Fruit fly (Drosophila melanogaster) whole organism, embryonic: Measurements from ENCODE around the gene EMC6.

Source experiments
- CG10431 ChIP-seq: fragments of 200-800 bp; sonication (Bioruptor generic); optimal IDR thresholded peaks from 3 replicates; lab custom pipeline; 2018; ENCODE audit warnings: missing biosample characterization, mild to moderate bottlenecking, missing genetic modification characterization
- CG12155 ChIP-seq: fragments of 200-800 bp; sonication (Bioruptor generic); optimal IDR thresholded peaks from 3 replicates; lab custom pipeline; 2016; ENCODE audit warnings: missing biosample characterization, missing genetic modification characterization
- CG13287 ChIP-seq: fragments of 200-800 bp; sonication (Bioruptor generic); IDR thresholded peaks from 2 replicates; pipeline ENCODE4 v1.3.6; 2022; ENCODE audit warnings: missing biosample characterization, missing genetic modification characterization; ENCODE audit not compliant: partially characterized antibody
- CG13424 ChIP-seq: fragments of 200-800 bp; sonication (Bioruptor generic); optimal IDR thresholded peaks from 2 replicates; lab custom pipeline; 2019; ENCODE audit warnings: missing biosample characterization, mild to moderate bottlenecking, missing genetic modification characterization, moderate library complexity
- CG14667 ChIP-seq: fragments of 200-800 bp; sonication (Bioruptor generic); IDR thresholded peaks from 2 replicates; pipeline ENCODE4 v1.3.6; 2022; ENCODE audit warnings: missing biosample characterization, missing genetic modification characterization
- CG14860 ChIP-seq: fragments of 200-800 bp; sonication (Bioruptor generic); IDR thresholded peaks from 3 replicates; pipeline ENCODE4 v1.3.6; 2022; ENCODE audit warnings: missing biosample characterization, missing genetic modification characterization; ENCODE audit not compliant: partially characterized antibody
- CG1602 ChIP-seq: fragments of 200-800 bp; sonication (Bioruptor generic); optimal IDR thresholded peaks from 3 replicates; lab custom pipeline; 2016; ENCODE audit warnings: missing biosample characterization, missing genetic modification characterization
- CG17612 ChIP-seq: fragments of 200-800 bp; sonication (Bioruptor generic); IDR thresholded peaks from 2 replicates; pipeline ENCODE4 v1.3.6; 2022; ENCODE audit warnings: missing biosample characterization, missing genetic modification characterization
- CG17829 ChIP-seq: fragments of 200-800 bp; optimal IDR thresholded peaks from 2 replicates; lab custom pipeline; 2019; ENCODE audit warnings: missing biosample characterization, mild to moderate bottlenecking, missing genetic modification characterization, moderate library complexity
- CG2199 ChIP-seq: fragments of 200-800 bp; sonication (Bioruptor generic); IDR thresholded peaks from 3 replicates; pipeline ENCODE4 v1.3.6; 2022; ENCODE audit warnings: missing biosample characterization, missing genetic modification characterization
- CG2202 ChIP-seq: fragments of 200-800 bp; sonication (Bioruptor generic); optimal IDR thresholded peaks from 2 replicates; lab custom pipeline; 2018; ENCODE audit warnings: missing biosample characterization, mild to moderate bottlenecking, missing genetic modification characterization
- CG2678 ChIP-seq: fragments of 200-800 bp; sonication (Bioruptor generic); optimal IDR thresholded peaks from 3 replicates; lab custom pipeline; 2019; ENCODE audit warnings: missing biosample characterization, mild to moderate bottlenecking, missing genetic modification characterization, moderate library complexity
- CG32767 ChIP-seq: fragments of 200-800 bp; sonication (Bioruptor generic); IDR thresholded peaks from 2 replicates; pipeline ENCODE4 v1.3.6; 2022; ENCODE audit warnings: missing biosample characterization, missing genetic modification characterization
- CG3407 ChIP-seq: fragments of 200-800 bp; sonication (Bioruptor generic); optimal IDR thresholded peaks from 2 replicates; lab custom pipeline; 2018; ENCODE audit warnings: missing biosample characterization, mild to moderate bottlenecking, missing genetic modification characterization
- CG34224 ChIP-seq: fragments of 200-800 bp; sonication (Bioruptor generic); IDR thresholded peaks from 3 replicates; pipeline ENCODE4 v1.3.6; 2022; ENCODE audit warnings: missing biosample characterization, missing genetic modification characterization; ENCODE audit not compliant: partially characterized antibody
- CG3726 ChIP-seq: fragments of 200-800 bp; sonication (Bioruptor generic); IDR thresholded peaks from 3 replicates; pipeline ENCODE4, ENCODE4 v1.3.6; 2022; ENCODE audit warnings: missing biosample characterization, missing genetic modification characterization
- CG3995 ChIP-seq: fragments of 200-800 bp; sonication (Bioruptor generic); optimal IDR thresholded peaks from 3 replicates; lab custom pipeline; 2016; ENCODE audit warnings: missing biosample characterization, missing genetic modification characterization
- CG4617 ChIP-seq: fragments of 200-800 bp; sonication (Bioruptor generic); optimal IDR thresholded peaks from 3 replicates; lab custom pipeline; 2016; ENCODE audit warnings: missing biosample characterization, missing genetic modification characterization, borderline replicate concordance
- CG7987 ChIP-seq: fragments of 200-800 bp; sonication (Bioruptor generic); optimal IDR thresholded peaks from 2 replicates; lab custom pipeline; 2018; ENCODE audit warnings: missing biosample characterization, mild to moderate bottlenecking, missing genetic modification characterization, moderate library complexity
- CG8388 ChIP-seq: fragments of 200-800 bp; sonication (Bioruptor generic); optimal IDR thresholded peaks from 2 replicates; lab custom pipeline; 2019; ENCODE audit warnings: missing biosample characterization, mild to moderate bottlenecking, missing genetic modification characterization, moderate library complexity
- CG9437 ChIP-seq: fragments of 200-800 bp; sonication (Bioruptor generic); optimal IDR thresholded peaks from 2 replicates; lab custom pipeline; 2018; ENCODE audit warnings: missing biosample characterization, mild to moderate bottlenecking, missing genetic modification characterization
- CG9932 ChIP-seq: fragments of 200-800 bp; sonication (Bioruptor generic); IDR thresholded peaks from 2 replicates; pipeline ENCODE4 v1.3.6; 2022; ENCODE audit warnings: missing biosample characterization, missing genetic modification characterization
- Fer1 ChIP-seq: fragments of 200-800 bp; sonication (Bioruptor generic); optimal IDR thresholded peaks from 2 replicates; lab custom pipeline; 2017; ENCODE audit warnings: missing biosample characterization, mild to moderate bottlenecking, missing genetic modification characterization
- HLH54F ChIP-seq: fragments of 200-800 bp; sonication (Bioruptor generic); optimal IDR thresholded peaks from 3 replicates; lab custom pipeline; 2016; ENCODE audit warnings: missing biosample characterization, missing genetic modification characterization
- Hmr ChIP-seq: fragments of 200-800 bp; sonication (Bioruptor generic); optimal IDR thresholded peaks from 3 replicates; lab custom pipeline; 2017; ENCODE audit warnings: mild to moderate bottlenecking, missing biosample characterization, missing genetic modification reagents, missing genetic modification characterization
- Kr ChIP-seq: fragments of 200-800 bp; sonication (Bioruptor generic); optimal IDR thresholded peaks from 2 replicates; lab custom pipeline; 2017; ENCODE audit warnings: missing biosample characterization, mild to moderate bottlenecking, missing genetic modification characterization
- Mrtf ChIP-seq: fragments of 200-800 bp; sonication (Bioruptor generic); IDR thresholded peaks from 3 replicates; pipeline ENCODE4 v1.3.6; 2022; ENCODE audit warnings: missing biosample characterization, missing genetic modification characterization
- Nf-YB ChIP-seq: fragments of 200-800 bp; sonication (Bioruptor generic); optimal IDR thresholded peaks from 3 replicates; lab custom pipeline; 2019; ENCODE audit warnings: missing biosample characterization, mild to moderate bottlenecking, missing genetic modification characterization, moderate library complexity
- Oaz ChIP-seq: fragments of 200-800 bp; sonication (Bioruptor generic); IDR thresholded peaks from 2 replicates; pipeline ENCODE4 v1.3.6; 2022; ENCODE audit warnings: missing biosample characterization, missing genetic modification characterization
- PHDP ChIP-seq: fragments of 200-800 bp; sonication (Bioruptor generic); optimal IDR thresholded peaks from 3 replicates; lab custom pipeline; 2018; ENCODE audit warnings: missing biosample characterization, mild to moderate bottlenecking, missing genetic modification characterization, moderate library complexity
- Scr ChIP-seq: fragments of 200-800 bp; sonication (Bioruptor generic); IDR thresholded peaks from 2 replicates; pipeline ENCODE4 v1.3.6; 2022; ENCODE audit warnings: missing biosample characterization, missing genetic modification characterization; ENCODE audit not compliant: partially characterized antibody
- Sin3A ChIP-seq: fragments of >200 bp; optimal IDR thresholded peaks from 2 replicates; lab custom pipeline; 2018
- Spps ChIP-seq: fragments of 200-800 bp; sonication (Bioruptor generic); optimal IDR thresholded peaks from 2 replicates; lab custom pipeline; 2018; ENCODE audit warnings: missing biosample characterization, mild to moderate bottlenecking, missing genetic modification characterization
- Xbp1 ChIP-seq: fragments of 200-800 bp; sonication (Bioruptor generic); optimal IDR thresholded peaks from 3 replicates; lab custom pipeline; 2016; ENCODE audit warnings: missing biosample characterization, mild to moderate bottlenecking, missing genetic modification characterization
- ems ChIP-seq: fragments of 200-800 bp; sonication (Bioruptor generic); optimal IDR thresholded peaks from 3 replicates; lab custom pipeline; 2016; ENCODE audit warnings: missing biosample characterization, missing genetic modification characterization
- eyg ChIP-seq: fragments of 200-800 bp; sonication (Bioruptor generic); optimal IDR thresholded peaks from 3 replicates; lab custom pipeline; 2016; ENCODE audit warnings: missing biosample characterization, missing genetic modification characterization
- ftz-f1 ChIP-seq: fragments of 200-800 bp; sonication (Bioruptor generic); optimal IDR thresholded peaks from 2 replicates; lab custom pipeline; 2016; ENCODE audit warnings: missing biosample characterization, missing genetic modification characterization
- fu2 ChIP-seq: fragments of 200-800 bp; sonication (Bioruptor generic); optimal IDR thresholded peaks from 2 replicates; lab custom pipeline; 2016; ENCODE audit warnings: missing biosample characterization, missing genetic modification characterization
- gcm ChIP-seq: fragments of 200-800 bp; sonication (Bioruptor generic); optimal IDR thresholded peaks from 2 replicates; lab custom pipeline; 2019; ENCODE audit warnings: missing biosample characterization, mild to moderate bottlenecking, missing genetic modification characterization, moderate library complexity
- grau ChIP-seq: fragments of 200-800 bp; optimal IDR thresholded peaks from 3 replicates; lab custom pipeline; 2019; ENCODE audit warnings: missing biosample characterization, mild to moderate bottlenecking, missing genetic modification characterization, moderate library complexity
- hkb ChIP-seq, 2 experiments: fragments of 200-800 bp in 1 of 2; fragments of >200 bp in 1 of 2; sonication (Bioruptor generic) in 1 of 2; IDR thresholded peaks in 1 of 2; optimal IDR thresholded peaks in 1 of 2; 2 replicates each; pipeline versions ENCODE4 v1.3.6 to Lab custom; 2017 to 2022; ENCODE audit warnings: missing biosample characterization in 1 of 2, missing genetic modification characterization in 1 of 2
- hth ChIP-seq: fragments of >200 bp; optimal IDR thresholded peaks from 2 replicates; lab custom pipeline; 2017; ENCODE audit warnings: inconsistent platforms
- ind ChIP-seq: fragments of 200-800 bp; sonication (Bioruptor generic); optimal IDR thresholded peaks from 3 replicates; lab custom pipeline; 2016; ENCODE audit warnings: missing biosample characterization, missing genetic modification characterization
- kay ChIP-seq: fragments of 200-800 bp; sonication (Bioruptor generic); optimal IDR thresholded peaks from 2 replicates; lab custom pipeline; 2016; ENCODE audit warnings: missing biosample characterization, missing genetic modification characterization
- mld ChIP-seq: fragments of 200-800 bp; sonication (Bioruptor generic); IDR thresholded peaks from 3 replicates; pipeline ENCODE4 v1.3.6; 2022; ENCODE audit warnings: missing biosample characterization, missing genetic modification characterization; ENCODE audit not compliant: partially characterized antibody
- phol ChIP-seq: fragments of 200-800 bp; sonication (Bioruptor generic); optimal IDR thresholded peaks from 3 replicates; lab custom pipeline; 2018; ENCODE audit warnings: missing biosample characterization, mild to moderate bottlenecking, missing genetic modification characterization, moderate library complexity
- sna ChIP-seq: fragments of 200-800 bp; sonication (Bioruptor generic); IDR thresholded peaks from 2 replicates; pipeline ENCODE4 v1.3.6; 2022; ENCODE audit warnings: missing biosample characterization, missing genetic modification characterization; ENCODE audit not compliant: partially characterized antibody
- stc ChIP-seq: fragments of 200-800 bp; sonication (Bioruptor generic); IDR thresholded peaks from 2 replicates; pipeline ENCODE4 v1.3.6; 2022; ENCODE audit warnings: missing biosample characterization, missing genetic modification characterization
- tna ChIP-seq: fragments of 200-800 bp; sonication (Bioruptor generic); IDR thresholded peaks from 2 replicates; pipeline ENCODE4 v1.3.6; 2022; ENCODE audit warnings: missing biosample characterization, missing genetic modification characterization; ENCODE audit not compliant: partially characterized antibody
- toy ChIP-seq: fragments of 200-800 bp; sonication (Bioruptor generic); IDR thresholded peaks from 2 replicates; pipeline ENCODE4 v1.3.6; 2022; ENCODE audit warnings: missing biosample characterization, missing genetic modification characterization

EMC6 gene

DNA sequence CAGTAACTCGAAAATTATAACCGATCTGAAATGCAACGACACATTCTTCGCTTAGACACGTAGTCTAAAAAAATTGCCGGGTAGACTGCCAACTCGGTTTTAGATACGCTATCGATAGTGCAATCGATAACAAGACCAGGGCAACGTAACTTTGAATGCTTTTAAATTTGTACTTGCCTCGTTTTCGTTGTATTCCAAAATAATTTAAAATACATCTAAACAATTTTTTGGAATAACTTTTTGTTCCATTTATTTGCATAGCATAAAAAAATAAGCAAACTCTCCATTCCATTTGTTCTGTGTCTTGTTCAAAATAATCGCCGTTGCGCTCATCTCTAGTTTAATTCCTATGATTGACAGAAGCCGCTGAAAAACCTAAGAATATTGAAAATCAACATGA lies 44.8 kb upstream of the EMC6 start, which contains the start of the genes Stt3B and CG11839 (continued):
- TF ChIP-seq mld (GFP tag; lab: Robert Waterston, UW) (peak; percentile 58; the same call in 1 of the 3 replicates), Hmr (GFP tag; lab: Kevin White, UChicago) (no peak), CG14860 (GFP tag; lab: Robert Waterston, UW) (peak; percentile 91), CG14667 (GFP tag; lab: Robert Waterston, UW) (no peak; the same call in 1 of the 2 replicates), CG9932 (GFP tag; lab: Robert Waterston, UW) (peak; percentile 87), gcm (no peak), Scr (GFP tag; lab: Robert Waterston, UW) (peak; percentile 95), CG2202 (peak; percentile 37), tna (GFP tag; lab: Robert Waterston, UW) (peak; percentile 76; the same call in 1 of the 2 replicates), ind (GFP tag; lab: Kevin White, UChicago) (peak; percentile 81), Spps (peak; percentile 45), hth (no peak), Fer1 (GFP tag; lab: Kevin White, UChicago) (peak; percentile 76), CG2199 (GFP tag; lab: Robert Waterston, UW) (0 out of 3 replicates have a peak, but pooled peaks have one; percentile 29), grau (tag; lab: Kevin White, UChicago) (peak; percentile 73), Nf-YB (GFP tag; lab: Kevin White, UChicago) (peak; percentile 37), CG17829 (tag; lab: Kevin White, UChicago) (peak; percentile 72), PHDP (tag; lab: Kevin White, UChicago) (peak; percentile 59), CG17612 (GFP tag; lab: Robert Waterston, UW) (no peak), Kr (GFP tag; lab: Kevin White, UChicago) (no peak), ftz-f1 (GFP tag; lab: Kevin White, UChicago) (peak; percentile 25), sna (GFP tag; lab: Robert Waterston, UW) (peak; percentile 93), stc (GFP tag; lab: Robert Waterston, UW) (0 out of 2 replicates have a peak, but pooled peaks have one; percentile 21), toy (GFP tag; lab: Robert Waterston, UW) (no peak), CG1602 (GFP tag; lab: Kevin White, UChicago) (peak; percentile 69), CG3995 (GFP tag; lab: Kevin White, UChicago) (peak; percentile 4), CG13424 (tag; lab: Kevin White, UChicago) (peak; percentile 77), kay (GFP tag; lab: Kevin White, UChicago) (peak; percentile 48), CG34224 (GFP tag; lab: Robert Waterston, UW) (peak; percentile 93), CG3407 (peak; percentile 6), CG2678 (tag; lab: Kevin White, UChicago) (no peak), Mrtf (GFP tag; lab: Robert Waterston, UW) (0 out of 3 replicates have a peak, but pooled peaks have one; percentile 13), CG3726 (GFP tag; lab: Robert Waterston, UW) (no peak), CG10431 (GFP tag; lab: Kevin White, UChicago) (peak; percentile 27), CG4617 (peak; percentile 94), CG7987 (GFP tag; lab: Kevin White, UChicago) (peak; percentile 30), Xbp1 (GFP tag; lab: Kevin White, UChicago) (peak; percentile 95), CG13287 (GFP tag; lab: Robert Waterston, UW) (peak; percentile 96), hkb (optimal IDR thresholded peaks at IDR 0.05; lab: Kevin White, UChicago) (no peak), hkb (GFP tag; IDR thresholded peaks at IDR 0.05; lab: Robert Waterston, UW) (peak; percentile 67), CG32767 (no peak), ems (peak; percentile 82), fu2 (GFP tag; lab: Kevin White, UChicago) (peak; percentile 81), CG8388 (GFP tag; lab: Kevin White, UChicago) (peak; percentile 28), Sin3A (lab: Kevin White, UChicago) (peak; percentile 93), CG9437 (GFP tag; lab: Kevin White, UChicago) (peak; percentile 71), CG12155 (GFP tag; lab: Kevin White, UChicago) (peak; percentile 79), HLH54F (peak; percentile 79), Oaz (0 out of 2 replicates have a peak, but pooled peaks have one; percentile 55), phol (tag; lab: Kevin White, UChicago) (peak; percentile 82), eyg (no peak)
